Fruit fly (Drosophila melanogaster): ENCODE results near the gene CG7910.

dm6 chr3R:8115205-8115604 lies 28.2 kb downstream of the CG7910 start:
- TF ChIP-seq CG32121 (GFP tag; IDR thresholded peaks at IDR 0.05) (no peak), Pif1A (GFP tag; optimal IDR thresholded peaks at IDR 0.05) (no peak), Pif1B (GFP tag; optimal IDR thresholded peaks at IDR 0.05) (no peak), EcR (GFP tag; optimal IDR thresholded peaks at IDR 0.05) (no peak), CG12605 (GFP tag; IDR thresholded peaks at IDR 0.05) (no peak), CG9948 (tag; optimal IDR thresholded peaks at IDR 0.05) (no peak), CG17806 (tag; optimal IDR thresholded peaks at IDR 0.05) (no peak), CG8301 (tag; optimal IDR thresholded peaks at IDR 0.05) (no peak), CG13204 (GFP tag; optimal IDR thresholded peaks at IDR 0.05) (no peak), CG8159 (tag; optimal IDR thresholded peaks at IDR 0.05) (no peak), D1 (tag; optimal IDR thresholded peaks at IDR 0.05) (no peak)
